ENCODE assay signal across 1 fruit fly cellular context in genomic region chr3L:11540330-11540702, dm6.
TF ChIP-seq lines count a peak whose summit lies in the region.

No protein-coding gene starts in this region.

TF ChIP-seq in whole organism, embryonic, 481 proteins besides CTCF, POLR2A, EP300 and RAD21 (continued from another document and continues in another):
- TF ChIP-seq CoRest (tag; optimal IDR thresholded peaks at IDR 0.05; lab: Kevin White, UChicago) (peak; percentile 5), fru (optimal IDR thresholded peaks at IDR 0.05; lab: Kevin White, UChicago) (no peak), CG8944 (GFP tag; optimal IDR thresholded peaks at IDR 0.05; lab: Kevin White, UChicago) (peak; percentile 19), pzg (GFP tag; optimal IDR thresholded peaks at IDR 0.05; lab: Kevin White, UChicago) (no peak), CG7372 (GFP tag; IDR thresholded peaks at IDR 0.05; lab: Robert Waterston, UW) (no peak), CG11456 (GFP tag; IDR thresholded peaks at IDR 0.05; lab: Robert Waterston, UW) (0 out of 3 replicates have a peak, but pooled peaks have one; percentile 43), Nf-YC (tag; optimal IDR thresholded peaks at IDR 0.05; lab: Kevin White, UChicago) (peak; percentile 21), Trl (optimal IDR thresholded peaks at IDR 0.05; lab: Kevin White, UChicago) (no peak), Trl (GFP tag; optimal IDR thresholded peaks at IDR 0.05; lab: Kevin White, UChicago) (peak; percentile 17), CG31441 (GFP tag; IDR thresholded peaks at IDR 0.05; lab: Robert Waterston, UW) (no peak), CrebB (tag; optimal IDR thresholded peaks at IDR 0.05; lab: Kevin White, UChicago) (peak; percentile 64), CG11723 (GFP tag; optimal IDR thresholded peaks at IDR 0.05; lab: Kevin White, UChicago) (peak; percentile 44), fd64A (GFP tag; optimal IDR thresholded peaks at IDR 0.05; lab: Kevin White, UChicago) (peak; percentile 60), CG17359 (tag; optimal IDR thresholded peaks at IDR 0.05; lab: Kevin White, UChicago) (peak; percentile 24), Hmx (GFP tag; optimal IDR thresholded peaks at IDR 0.05; lab: Kevin White, UChicago) (no peak), CG10147 (GFP tag; optimal IDR thresholded peaks at IDR 0.05; lab: Kevin White, UChicago) (peak; percentile 22), Xrp1 (GFP tag; IDR thresholded peaks at IDR 0.05; lab: Robert Waterston, UW) (peak; percentile 54; the same call in 1 of the 2 replicates), CG6254 (GFP tag; optimal IDR thresholded peaks at IDR 0.05; lab: Kevin White, UChicago) (peak; percentile 19), PHDP (tag; optimal IDR thresholded peaks at IDR 0.05; lab: Kevin White, UChicago) (peak; percentile 54), CG6175 (GFP tag; IDR thresholded peaks at IDR 0.05; lab: Robert Waterston, UW) (peak; percentile 9; the same call in 1 of the 3 replicates), CG17328 (GFP tag; IDR thresholded peaks at IDR 0.05; lab: Robert Waterston, UW) (no peak), gfzf (GFP tag; optimal IDR thresholded peaks at IDR 0.05; lab: Kevin White, UChicago) (no peak), chn (GFP tag; optimal IDR thresholded peaks at IDR 0.05; lab: Kevin White, UChicago) (no peak), wdn (GFP tag; IDR thresholded peaks at IDR 0.05; lab: Robert Waterston, UW) (no peak), nau (GFP tag; optimal IDR thresholded peaks at IDR 0.05; lab: Kevin White, UChicago) (peak; percentile 64), CG4730 (GFP tag; IDR thresholded peaks at IDR 0.05; lab: Robert Waterston, UW) (0 out of 2 replicates have a peak, but pooled peaks have one; percentile 13), wek (GFP tag; optimal IDR thresholded peaks at IDR 0.05; lab: Kevin White, UChicago) (peak; percentile 78), CG13775 (GFP tag; optimal IDR thresholded peaks at IDR 0.05; lab: Kevin White, UChicago) (no peak), Camta (GFP tag; optimal IDR thresholded peaks at IDR 0.05; lab: Kevin White, UChicago) (no peak), Hmr (GFP tag; optimal IDR thresholded peaks at IDR 0.05; lab: Kevin White, UChicago) (peak; percentile 51), Awh (GFP tag; IDR thresholded peaks at IDR 0.05; lab: Robert Waterston, UW) (0 out of 2 replicates have a peak, but pooled peaks have one; percentile 10), ranshi (GFP tag; IDR thresholded peaks at IDR 0.05; lab: Robert Waterston, UW) (peak; percentile 16; the same call in 1 of the 2 replicates), CG33213 (GFP tag; optimal IDR thresholded peaks at IDR 0.05; lab: Kevin White, UChicago) (no peak), CG15011 (GFP tag; optimal IDR thresholded peaks at IDR 0.05; lab: Kevin White, UChicago) (peak; percentile 13), Hey (tag; optimal IDR thresholded peaks at IDR 0.05; lab: Kevin White, UChicago) (peak; percentile 3), Meics (GFP tag; optimal IDR thresholded peaks at IDR 0.05; lab: Kevin White, UChicago) (peak; percentile 31), Asciz (GFP tag; optimal IDR thresholded peaks at IDR 0.05; lab: Kevin White, UChicago) (peak; percentile 55), bab2 (GFP tag; optimal IDR thresholded peaks at IDR 0.05; lab: Kevin White, UChicago) (peak; percentile 10), CG10431 (GFP tag; optimal IDR thresholded peaks at IDR 0.05; lab: Kevin White, UChicago) (peak; percentile 23), dimm (GFP tag; IDR thresholded peaks at IDR 0.05; lab: Robert Waterston, UW) (no peak), chm (GFP tag; IDR thresholded peaks at IDR 0.05; lab: Robert Waterston, UW) (0 out of 2 replicates have a peak, but pooled peaks have one; percentile 11), gce (GFP tag; IDR thresholded peaks at IDR 0.05; lab: Robert Waterston, UW) (peak; percentile 53; the same call in 1 of the 3 replicates), Mrtf (GFP tag; IDR thresholded peaks at IDR 0.05; lab: Robert Waterston, UW) (no peak), CG14441 (GFP tag; IDR thresholded peaks at IDR 0.05; lab: Robert Waterston, UW) (no peak), D (optimal IDR thresholded peaks at IDR 0.05; lab: Kevin White, UChicago) (no peak), D (GFP tag; optimal IDR thresholded peaks at IDR 0.05; lab: Kevin White, UChicago) (peak; percentile 29), BtbVII (GFP tag; optimal IDR thresholded peaks at IDR 0.05; lab: Kevin White, UChicago) (peak; percentile 61), CG9817 (tag; optimal IDR thresholded peaks at IDR 0.05; lab: Kevin White, UChicago) (no peak), CG10654 (GFP tag; optimal IDR thresholded peaks at IDR 0.05; lab: Kevin White, UChicago) (peak; percentile 5), CG7987 (GFP tag; optimal IDR thresholded peaks at IDR 0.05; lab: Kevin White, UChicago) (peak; percentile 80), odd (GFP tag; optimal IDR thresholded peaks at IDR 0.05; lab: Kevin White, UChicago) (peak; percentile 58), CG11504 (tag; optimal IDR thresholded peaks at IDR 0.05; lab: Kevin White, UChicago) (peak; percentile 13), Atf6 (GFP tag; IDR thresholded peaks at IDR 0.05; lab: Robert Waterston, UW) (no peak), CG18599 (GFP tag; optimal IDR thresholded peaks at IDR 0.05; lab: Kevin White, UChicago) (peak; percentile 42), CG10209 (GFP tag; optimal IDR thresholded peaks at IDR 0.05; lab: Kevin White, UChicago) (peak; percentile 27), CG2712 (tag; optimal IDR thresholded peaks at IDR 0.05; lab: Kevin White, UChicago) (peak; percentile 9), lola (GFP tag; optimal IDR thresholded peaks at IDR 0.05; lab: Kevin White, UChicago) (peak in 1 of 3 experiments; percentile 12), chinmo (GFP tag; IDR thresholded peaks at IDR 0.05; lab: Robert Waterston, UW; ENCODE audit: partially characterized antibody) (peak; percentile 3; the same call in 1 of the 4 replicates), CG1233 (GFP tag; optimal IDR thresholded peaks at IDR 0.05; lab: Kevin White, UChicago) (peak; percentile 30), CG4328 (GFP tag; optimal IDR thresholded peaks at IDR 0.05; lab: Kevin White, UChicago) (peak; percentile 6), CG9727 (GFP tag; optimal IDR thresholded peaks at IDR 0.05; lab: Kevin White, UChicago) (peak; percentile 26), Sox100B (GFP tag; optimal IDR thresholded peaks at IDR 0.05; lab: Kevin White, UChicago) (peak; percentile 49), CG1832 (GFP tag; optimal IDR thresholded peaks at IDR 0.05; lab: Kevin White, UChicago) (no peak), corto (GFP tag; optimal IDR thresholded peaks at IDR 0.05; lab: Kevin White, UChicago) (no peak), zf30C (GFP tag; optimal IDR thresholded peaks at IDR 0.05; lab: Kevin White, UChicago) (no peak), CG7745 (tag; optimal IDR thresholded peaks at IDR 0.05; lab: Kevin White, UChicago) (peak; percentile 21), caup (GFP tag; optimal IDR thresholded peaks at IDR 0.05; lab: Kevin White, UChicago; ENCODE audit: severe bottlenecking) (peak; percentile 43), grau (tag; optimal IDR thresholded peaks at IDR 0.05; lab: Kevin White, UChicago) (peak; percentile 1), eve (GFP tag; optimal IDR thresholded peaks at IDR 0.05; lab: Kevin White, UChicago) (peak in 1 of 2 experiments; percentile 16), CG12299 (tag; optimal IDR thresholded peaks at IDR 0.05; lab: Kevin White, UChicago) (peak; percentile 11), CG17568 (GFP tag; optimal IDR thresholded peaks at IDR 0.05; lab: Kevin White, UChicago) (peak; percentile 75), Bdp1 (GFP tag; optimal IDR thresholded peaks at IDR 0.05; lab: Kevin White, UChicago) (no peak), pros (GFP tag; optimal IDR thresholded peaks at IDR 0.05; lab: Kevin White, UChicago) (no peak), CG13424 (tag; optimal IDR thresholded peaks at IDR 0.05; lab: Kevin White, UChicago) (peak; percentile 28), dan (GFP tag; IDR thresholded peaks at IDR 0.05; lab: Robert Waterston, UW) (no peak), exex (tag; optimal IDR thresholded peaks at IDR 0.05; lab: Kevin White, UChicago) (peak; percentile 13), CG11398 (GFP tag; optimal IDR thresholded peaks at IDR 0.05; lab: Kevin White, UChicago) (peak; percentile 6), kni (GFP tag; optimal IDR thresholded peaks at IDR 0.05; lab: Kevin White, UChicago) (peak; percentile 78), CG1529 (GFP tag; optimal IDR thresholded peaks at IDR 0.05; lab: Kevin White, UChicago) (peak; percentile 37), CG5180 (GFP tag; optimal IDR thresholded peaks at IDR 0.05; lab: Kevin White, UChicago) (no peak), lab (GFP tag; optimal IDR thresholded peaks at IDR 0.05; lab: Kevin White, UChicago) (peak; percentile 69), Hsf (GFP tag; optimal IDR thresholded peaks at IDR 0.05; lab: Kevin White, UChicago) (no peak), Jarid2 (GFP tag; optimal IDR thresholded peaks at IDR 0.05; lab: Kevin White, UChicago) (peak; percentile 3), CG8089 (GFP tag; optimal IDR thresholded peaks at IDR 0.05; lab: Kevin White, UChicago) (no peak), CG18262 (tag; optimal IDR thresholded peaks at IDR 0.05; lab: Kevin White, UChicago) (peak; percentile 20), CG1603 (tag; optimal IDR thresholded peaks at IDR 0.05; lab: Kevin White, UChicago) (peak; percentile 40), aop (GFP tag; IDR thresholded peaks at IDR 0.05; lab: Robert Waterston, UW) (no peak), CG7786 (GFP tag; optimal IDR thresholded peaks at IDR 0.05; lab: Kevin White, UChicago) (no peak), onecut (GFP tag; IDR thresholded peaks at IDR 0.05; lab: Robert Waterston, UW) (peak; percentile 29; the same call in 1 of the 2 replicates), Optix (GFP tag; IDR thresholded peaks at IDR 0.05; lab: Robert Waterston, UW) (no peak), Med (GFP tag; lab: Kevin White, UChicago) (peak; percentile 86), mirr (GFP tag; optimal IDR thresholded peaks at IDR 0.05; lab: Kevin White, UChicago) (peak; percentile 68), CG15514 (GFP tag; optimal IDR thresholded peaks at IDR 0.05; lab: Kevin White, UChicago) (peak; percentile 54), so (GFP tag; IDR thresholded peaks at IDR 0.05; lab: Robert Waterston, UW) (peak; percentile 51; the same call in 1 of the 3 replicates), Doc3 (GFP tag; IDR thresholded peaks at IDR 0.05; lab: Robert Waterston, UW; ENCODE audit: partially characterized antibody) (no peak), org-1 (GFP tag; optimal IDR thresholded peaks at IDR 0.05; lab: Kevin White, UChicago) (peak; percentile 57), CG13296 (GFP tag; optimal IDR thresholded peaks at IDR 0.05; lab: Kevin White, UChicago) (peak; percentile 55), zfh1 (GFP tag; IDR thresholded peaks at IDR 0.05; lab: Robert Waterston, UW) (no peak), CG3407 (GFP tag; optimal IDR thresholded peaks at IDR 0.05; lab: Kevin White, UChicago) (peak; percentile 63), en (GFP tag; optimal IDR thresholded peaks at IDR 0.05; lab: Kevin White, UChicago) (peak; percentile 24), NC2β (GFP tag; optimal IDR thresholded peaks at IDR 0.05; lab: Kevin White, UChicago) (peak; percentile 16), tio (GFP tag; optimal IDR thresholded peaks at IDR 0.05; lab: Kevin White, UChicago) (no peak), CG34376 (GFP tag; optimal IDR thresholded peaks at IDR 0.05; lab: Kevin White, UChicago) (peak; percentile 4), gsb-n (tag; optimal IDR thresholded peaks at IDR 0.05; lab: Kevin White, UChicago) (peak; percentile 55), CG12219 (GFP tag; optimal IDR thresholded peaks at IDR 0.05; lab: Kevin White, UChicago) (peak; percentile 23), Side (GFP tag; optimal IDR thresholded peaks at IDR 0.05; lab: Kevin White, UChicago) (peak; percentile 47), fd3F (GFP tag; optimal IDR thresholded peaks at IDR 0.05; lab: Kevin White, UChicago) (peak; percentile 3), Lhr (GFP tag; optimal IDR thresholded peaks at IDR 0.05; lab: Kevin White, UChicago) (no peak), hth (optimal IDR thresholded peaks at IDR 0.05; lab: Kevin White, UChicago) (no peak), HHEX (GFP tag; optimal IDR thresholded peaks at IDR 0.05; lab: Kevin White, UChicago) (peak; percentile 68), lov (optimal IDR thresholded peaks at IDR 0.05; lab: Kevin White, UChicago) (no peak), lov (GFP tag; IDR thresholded peaks at IDR 0.05; lab: Robert Waterston, UW) (0 out of 3 replicates have a peak, but pooled peaks have one; percentile 12), CG14710 (tag; optimal IDR thresholded peaks at IDR 0.05; lab: Kevin White, UChicago) (peak; percentile 27), HmgZ (tag; optimal IDR thresholded peaks at IDR 0.05; lab: Kevin White, UChicago) (no peak), CG3281 (GFP tag; optimal IDR thresholded peaks at IDR 0.05; lab: Kevin White, UChicago) (peak; percentile 36), nerfin-1 (tag; optimal IDR thresholded peaks at IDR 0.05; lab: Kevin White, UChicago) (peak; percentile 8), unpg (GFP tag; optimal IDR thresholded peaks at IDR 0.05; lab: Kevin White, UChicago) (peak; percentile 38), Eip74EF (GFP tag; optimal IDR thresholded peaks at IDR 0.05; lab: Kevin White, UChicago) (peak in 1 of 2 experiments; percentile 90), bsh (GFP tag; optimal IDR thresholded peaks at IDR 0.05; lab: Kevin White, UChicago) (peak in 1 of 2 experiments; percentile 54), Pdp1 (GFP tag; optimal IDR thresholded peaks at IDR 0.05; lab: Kevin White, UChicago) (peak in 1 of 2 experiments; percentile 10), sob (GFP tag; IDR thresholded peaks at IDR 0.05; lab: Robert Waterston, UW) (0 out of 2 replicates have a peak, but pooled peaks have one; percentile 37), CG2678 (tag; optimal IDR thresholded peaks at IDR 0.05; lab: Kevin White, UChicago) (peak; percentile 44), Rfx (GFP tag; IDR thresholded peaks at IDR 0.05; lab: Robert Waterston, UW) (peak; percentile 53; the same call in 1 of the 2 replicates), Usf (GFP tag; optimal IDR thresholded peaks at IDR 0.05; lab: Kevin White, UChicago) (no peak), CG15696 (tag; optimal IDR thresholded peaks at IDR 0.05; lab: Kevin White, UChicago) (peak; percentile 10), CG8290 (GFP tag; optimal IDR thresholded peaks at IDR 0.05; lab: Kevin White, UChicago) (no peak), CG8290 (tag; optimal IDR thresholded peaks at IDR 0.05; lab: Kevin White, UChicago) (peak in 1 of 2 experiments; percentile 32), CG33557 (GFP tag; optimal IDR thresholded peaks at IDR 0.05; lab: Kevin White, UChicago) (peak; percentile 64), CG6813 (GFP tag; optimal IDR thresholded peaks at IDR 0.05; lab: Kevin White, UChicago) (peak; percentile 42), CG8359 (GFP tag; optimal IDR thresholded peaks at IDR 0.05; lab: Kevin White, UChicago; ENCODE audit: borderline replicate concordance) (peak; percentile 52)
